Worm (Caenorhabditis elegans) whole organism, early embryonic: ENCODE data around the gene B0432.8.

Source experiments
- flt-1 ChIP-seq: fragments of 200-800 bp; sonication (Bioruptor generic); IDR thresholded peaks from 2 replicates; pipeline ENCODE4 v1.3.6; 2022; ENCODE audit warnings: missing genetic modification characterization, missing compliant biosample characterization
- pes-1 ChIP-seq: fragments of 200-800 bp; sonication (Bioruptor generic); IDR thresholded peaks from 2 replicates; pipeline ENCODE4 v1.3.6; 2022; ENCODE audit warnings: missing genetic modification reagents, missing genetic modification characterization, missing compliant biosample characterization
- tbx-37 ChIP-seq: fragments of 200-800 bp; sonication (Bioruptor generic); conservative IDR thresholded peaks from 2 replicates; pipeline ENCODE4 v1.3.6; 2022; ENCODE audit warnings: missing genetic modification reagents, missing genetic modification characterization, missing compliant biosample characterization

- TF ChIP-seq flt-1 (no peak), tbx-37 (no peak), pes-1 (GFP tag; lab: Robert Waterston, UW) (no peak)
Measured at ce11 chrII:240043-240442, 38.5 kb downstream of the B0432.8 start.
